Fruit fly (Drosophila melanogaster) whole organism, embryonic: Measurements from ENCODE around the gene CG32633.

Experiments
- CG16863 ChIP-seq: fragments of 200-800 bp; sonication (Bioruptor generic); optimal IDR thresholded peaks from 3 replicates; lab custom pipeline; 2016; ENCODE audit warnings: missing biosample characterization, missing genetic modification characterization
- CG6683 ChIP-seq: fragments of 200-800 bp; sonication (Bioruptor generic); optimal IDR thresholded peaks from 2 replicates; lab custom pipeline; 2017; ENCODE audit warnings: missing biosample characterization, mild to moderate bottlenecking, missing genetic modification characterization, missing genetic modification reagents
- Hr78 ChIP-seq, 2 experiments: fragments of 200-800 bp in 1 of 2; fragments of >200 bp in 1 of 2; sonication (Bioruptor generic) in 1 of 2; optimal IDR thresholded peaks; 2 replicates each; lab custom pipeline; 2017 to 2019; ENCODE audit warnings: missing biosample characterization in 2 of 2, missing genetic modification characterization in 2 of 2, mild to moderate bottlenecking in 1 of 2, moderate library complexity in 1 of 2
- maf-S ChIP-seq: fragments of 200-800 bp; sonication (Bioruptor generic); optimal IDR thresholded peaks from 2 replicates; lab custom pipeline; 2016; ENCODE audit warnings: missing biosample characterization, missing genetic modification characterization

dm6 chrX:13597753-13598152, 36.3 kb downstream of the CG32633 start:
- no peak for TF ChIP-seq CG16863
- no peak for TF ChIP-seq CG6683
- TF ChIP-seq maf-S = no peak
- TF ChIP-seq Hr78 (GFP tag; optimal IDR thresholded peaks at IDR 0.05; lab: Kevin White, UChicago) = no peak
